Worm (Caenorhabditis elegans) whole organism, L4/young adult: ENCODE data around the gene ceh-53.

Experiments used
- W03F9.2 ChIP-seq: fragments of 150-350 bp; optimal IDR thresholded peaks from 2 replicates; lab custom pipeline; 2014; ENCODE audit warnings: missing biosample characterization, missing genetic modification characterization
- dao-5 ChIP-seq: sonication (generic microtip); optimal IDR thresholded peaks from 2 replicates; lab custom pipeline; 2016; ENCODE audit warnings: missing genotype, missing genetic modification characterization, moderate library complexity, missing compliant biosample characterization
- him-1 ChIP-seq: sonication (generic microtip); optimal IDR thresholded peaks from 2 replicates; lab custom pipeline; 2016; ENCODE audit warnings: missing genotype, missing genetic modification reagents, missing genetic modification characterization, missing compliant biosample characterization

- TF ChIP-seq him-1 (tag; lab: Kevin White, UChicago) (no peak), W03F9.2 (no peak), dao-5 (tag; lab: Kevin White, UChicago) (no peak)
Measured at ce11 chrIV:3539253-3539652, 41.2 kb downstream of the ceh-53 start.
